Fruit fly (Drosophila melanogaster) whole organism, wandering third instar larva: Measurements from ENCODE around the gene CG44004.

ENCODE experiments used
- Abd-B ChIP-seq: fragments of >200 bp; optimal IDR thresholded peaks from 2 replicates; lab custom pipeline; 2017; ENCODE audit warnings: missing biosample characterization, missing genetic modification characterization
- CG32264 ChIP-seq: fragments of 200-800 bp; sonication (Bioruptor generic); optimal IDR thresholded peaks from 2 replicates; lab custom pipeline; 2016; ENCODE audit warnings: missing biosample characterization, missing genetic modification characterization
- CG9705 ChIP-seq: fragments of 200-800 bp; sonication (Bioruptor generic); optimal IDR thresholded peaks from 2 replicates; lab custom pipeline; 2018; ENCODE audit warnings: missing biosample characterization, mild to moderate bottlenecking, missing genetic modification characterization
- CrebA ChIP-seq: fragments of 200-800 bp; sonication (Bioruptor generic); optimal IDR thresholded peaks from 2 replicates; lab custom pipeline; 2016; ENCODE audit warnings: missing biosample characterization, mild to moderate bottlenecking, missing genetic modification characterization, borderline replicate concordance
- Dfd ChIP-seq: fragments of >200 bp; optimal IDR thresholded peaks from 2 replicates; lab custom pipeline; 2017; ENCODE audit warnings: missing biosample characterization, missing genetic modification characterization
- Dif ChIP-seq: fragments of 200-275, 200-300 bp; sonication (Bioruptor generic); optimal IDR thresholded peaks from 2 replicates; lab custom pipeline; 2018; ENCODE audit warnings: missing biosample characterization, missing genetic modification characterization; ENCODE audit not compliant: partially characterized antibody
- GATAd ChIP-seq: sonication (Bioruptor generic); optimal IDR thresholded peaks from 2 replicates; lab custom pipeline; 2016; ENCODE audit warnings: missing biosample characterization, missing genetic modification characterization
- HLH106 ChIP-seq: fragments of 200-800 bp; optimal IDR thresholded peaks from 3 replicates; lab custom pipeline; 2019; ENCODE audit warnings: missing biosample characterization, mild to moderate bottlenecking, missing genetic modification characterization, moderate library complexity
- Hnf4 ChIP-seq: fragments of 200-800 bp; sonication (Bioruptor generic); optimal IDR thresholded peaks from 2 replicates; lab custom pipeline; 2016; ENCODE audit warnings: missing biosample characterization, mild to moderate bottlenecking, missing genetic modification characterization
- Hr78 ChIP-seq: fragments of >200 bp; optimal IDR thresholded peaks from 2 replicates; lab custom pipeline; 2017; ENCODE audit warnings: missing biosample characterization, missing genetic modification characterization
- Hr83 ChIP-seq: fragments of 200-300 bp; sonication (Bioruptor generic); optimal IDR thresholded peaks from 2 replicates; lab custom pipeline; 2016; ENCODE audit warnings: missing biosample characterization, mild to moderate bottlenecking, missing genetic modification characterization, moderate library complexity; ENCODE audit not compliant: poor library complexity, severe bottlenecking
- Jra ChIP-seq: sonication (Bioruptor generic); optimal IDR thresholded peaks from 2 replicates; lab custom pipeline; 2016; ENCODE audit warnings: missing biosample characterization, missing genetic modification characterization
- Mio ChIP-seq: sonication (Bioruptor generic); optimal IDR thresholded peaks from 2 replicates; lab custom pipeline; 2016; ENCODE audit warnings: missing biosample characterization, missing genetic modification characterization
- Myc ChIP-seq: fragments of >200 bp; optimal IDR thresholded peaks from 2 replicates; lab custom pipeline; 2017
- N ChIP-seq: fragments of >200 bp; optimal IDR thresholded peaks from 2 replicates; lab custom pipeline; 2018; ENCODE audit warnings: missing biosample characterization, missing external identifiers, missing genetic modification characterization
- OdsH ChIP-seq: fragments of 200-800 bp; sonication (Bioruptor generic); optimal IDR thresholded peaks from 2 replicates; lab custom pipeline; 2016; ENCODE audit warnings: missing biosample characterization, mild to moderate bottlenecking, missing genetic modification characterization
- Rel ChIP-seq, 2 experiments: fragments of 200-800 bp; sonication (Bioruptor generic) in 1 of 2; optimal IDR thresholded peaks; 2 replicates in 1 of 2; 3 replicates in 1 of 2; lab custom pipeline; 2016 to 2019; ENCODE audit warnings: mild to moderate bottlenecking in 2 of 2, missing biosample characterization in 2 of 2, missing genetic modification characterization in 2 of 2, moderate library complexity in 1 of 2
- Sp1 ChIP-seq: fragments of 200-800 bp; sonication (Bioruptor generic); optimal IDR thresholded peaks from 3 replicates; lab custom pipeline; 2019; ENCODE audit warnings: missing biosample characterization, mild to moderate bottlenecking, missing genetic modification characterization, moderate library complexity
- Vsx2 ChIP-seq: fragments of 200-300, 225-300 bp; sonication (Bioruptor generic); optimal IDR thresholded peaks from 2 replicates; lab custom pipeline; 2018; ENCODE audit warnings: missing biosample characterization, missing genetic modification characterization; ENCODE audit not compliant: partially characterized antibody
- br ChIP-seq: fragments of 200-800 bp; sonication (Bioruptor generic); optimal IDR thresholded peaks from 2 replicates; lab custom pipeline; 2016; ENCODE audit warnings: missing biosample characterization, missing genetic modification characterization
- brk ChIP-seq: fragments of 200-800 bp; sonication (Bioruptor generic); optimal IDR thresholded peaks from 2 replicates; lab custom pipeline; 2016; ENCODE audit warnings: missing biosample characterization, mild to moderate bottlenecking, missing genetic modification characterization
- dl ChIP-seq, 2 experiments: fragments of 175-275, 200-275 bp in 1 of 2; fragments of 200-275 bp in 1 of 2; sonication (Bioruptor generic); optimal IDR thresholded peaks; lab custom pipeline; 2018; ENCODE audit warnings: mild to moderate bottlenecking in 2 of 2, missing biosample characterization in 2 of 2, missing genetic modification characterization in 2 of 2, moderate library complexity in 2 of 2; ENCODE audit not compliant: partially characterized antibody in 2 of 2, insufficient read depth in 1 of 2
- dmrt93B ChIP-seq: fragments of 200-800 bp; sonication (Bioruptor generic); optimal IDR thresholded peaks from 2 replicates; lab custom pipeline; 2018; ENCODE audit warnings: missing biosample characterization, mild to moderate bottlenecking, missing genetic modification characterization
- dsf ChIP-seq: sonication (Bioruptor generic); optimal IDR thresholded peaks from 2 replicates; lab custom pipeline; 2016; ENCODE audit warnings: missing biosample characterization, missing genetic modification characterization, borderline replicate concordance
- ey ChIP-seq: fragments of 200-800 bp; sonication (Bioruptor generic); optimal IDR thresholded peaks from 2 replicates; lab custom pipeline; 2016; ENCODE audit warnings: missing biosample characterization, missing genetic modification characterization
- foxo ChIP-seq, 2 experiments: fragments of 200-800 bp; sonication (Bioruptor generic); optimal IDR thresholded peaks; 2 replicates in 1 of 2; 3 replicates in 1 of 2; lab custom pipeline; 2016 to 2017; ENCODE audit warnings: missing biosample characterization in 2 of 2, missing genetic modification characterization in 2 of 2
- fru ChIP-seq: fragments of 200-800 bp; sonication (Bioruptor generic); optimal IDR thresholded peaks from 3 replicates; lab custom pipeline; 2016; ENCODE audit warnings: missing biosample characterization, mild to moderate bottlenecking, missing genetic modification characterization
- h ChIP-seq: fragments of 200-800 bp; sonication (Bioruptor generic); optimal IDR thresholded peaks from 3 replicates; lab custom pipeline; 2016; ENCODE audit warnings: missing biosample characterization, mild to moderate bottlenecking, missing genetic modification characterization
- jim ChIP-seq: fragments of 175-275, 200-325 bp; sonication (Bioruptor generic); optimal IDR thresholded peaks from 2 replicates; lab custom pipeline; 2016; ENCODE audit warnings: missing biosample characterization, mild to moderate bottlenecking, missing genetic modification characterization
- lola ChIP-seq: fragments of >200 bp; optimal IDR thresholded peaks from 2 replicates; lab custom pipeline; 2017; ENCODE audit warnings: missing biosample characterization, missing genetic modification characterization
- pan ChIP-seq: fragments of >200 bp; optimal IDR thresholded peaks from 2 replicates; lab custom pipeline; 2017
- psq ChIP-seq: fragments of 200-800 bp; sonication (Bioruptor generic); optimal IDR thresholded peaks from 3 replicates; lab custom pipeline; 2017; ENCODE audit warnings: missing biosample characterization, mild to moderate bottlenecking, missing genetic modification characterization, moderate library complexity
- rgr ChIP-seq: fragments of 200-800 bp; sonication (Bioruptor generic); optimal IDR thresholded peaks from 3 replicates; lab custom pipeline; 2016; ENCODE audit warnings: missing biosample characterization, mild to moderate bottlenecking, missing genetic modification characterization
- sage ChIP-seq: fragments of 200-800 bp; sonication (Bioruptor generic); optimal IDR thresholded peaks from 2 replicates; lab custom pipeline; 2016; ENCODE audit warnings: missing biosample characterization, mild to moderate bottlenecking, missing genetic modification characterization
- sv ChIP-seq: fragments of 200-800 bp; sonication (Bioruptor generic); optimal IDR thresholded peaks from 3 replicates; lab custom pipeline; 2016; ENCODE audit warnings: missing biosample characterization, missing genetic modification characterization
- tai ChIP-seq: sonication (Bioruptor generic); optimal IDR thresholded peaks from 2 replicates; lab custom pipeline; 2016; ENCODE audit warnings: missing biosample characterization, missing genetic modification characterization
- usp ChIP-seq: fragments of >200 bp; optimal IDR thresholded peaks from 2 replicates; lab custom pipeline; 2017; ENCODE audit warnings: missing biosample characterization, missing genetic modification characterization
- woc ChIP-seq: sonication (Bioruptor generic); optimal IDR thresholded peaks from 2 replicates; lab custom pipeline; 2016; ENCODE audit warnings: missing biosample characterization, mild to moderate bottlenecking, missing genetic modification characterization

The CG44004 gene

dm6 chr3L:18038122-18038762 lies 35.4 kb downstream of the CG44004 start:
- no peak for TF ChIP-seq Hr78 (GFP tag; lab: Kevin White, UChicago)
- peak; percentile 46 for TF ChIP-seq Sp1 (GFP tag; lab: Kevin White, UChicago)
- TF ChIP-seq sage (GFP tag; lab: Kevin White, UChicago): peak; percentile 37
- TF ChIP-seq OdsH (GFP tag; lab: Kevin White, UChicago): peak; percentile 73
- no peak for TF ChIP-seq brk (GFP tag; lab: Kevin White, UChicago)
- TF ChIP-seq woc (GFP tag; lab: Kevin White, UChicago): peak; percentile 77
- TF ChIP-seq GATAd: no peak
- no peak for TF ChIP-seq N (GFP tag; lab: Kevin White, UChicago)
- TF ChIP-seq CrebA (GFP tag; lab: Kevin White, UChicago): no peak
- TF ChIP-seq Rel (GFP tag; optimal IDR thresholded peaks at IDR 0.05; lab: Kevin White, UChicago): no peak
- no peak for TF ChIP-seq Rel (tag; optimal IDR thresholded peaks at IDR 0.05; lab: Kevin White, UChicago)
- no peak for TF ChIP-seq jim (GFP tag; lab: Kevin White, UChicago)
- TF ChIP-seq CG9705 (GFP tag; lab: Kevin White, UChicago): no peak
- no peak for TF ChIP-seq dl (GFP tag; optimal IDR thresholded peaks at IDR 0.05; lab: Kevin White, UChicago; ENCODE audit: insufficient read depth in 1 of 2, partially characterized antibody in 2 of 2)
- TF ChIP-seq dmrt93B (GFP tag; lab: Kevin White, UChicago): peak; percentile 8
- peak; percentile 59 for TF ChIP-seq rgr
- TF ChIP-seq Myc (lab: Kevin White, UChicago): no peak
- TF ChIP-seq psq (GFP tag; lab: Kevin White, UChicago): peak; percentile 82
- peak; percentile 11 for TF ChIP-seq tai (GFP tag; lab: Kevin White, UChicago)
- TF ChIP-seq h (GFP tag; lab: Kevin White, UChicago): peak; percentile 70
- TF ChIP-seq ey: peak; percentile 77
- no peak for TF ChIP-seq Vsx2 (GFP tag; lab: Kevin White, UChicago)
- peak; percentile 81 for TF ChIP-seq fru
- TF ChIP-seq usp (GFP tag; lab: Kevin White, UChicago): no peak
- peak; percentile 48 for TF ChIP-seq HLH106
- peak; percentile 45 for TF ChIP-seq Hnf4 (GFP tag; lab: Kevin White, UChicago)
- TF ChIP-seq Dfd (GFP tag; lab: Kevin White, UChicago): no peak
- TF ChIP-seq foxo (GFP tag; optimal IDR thresholded peaks at IDR 0.05; lab: Kevin White, UChicago): peak in 1 of 2 experiments; percentile 71
- TF ChIP-seq br (GFP tag; lab: Kevin White, UChicago): peak; percentile 66

dm6 chr3L:18037459-18038092 lies 36.1 kb downstream of the CG44004 start:
- TF ChIP-seq dmrt93B (GFP tag; lab: Kevin White, UChicago) (peak; percentile 49), N (GFP tag; lab: Kevin White, UChicago) (no peak), psq (GFP tag; lab: Kevin White, UChicago) (peak; percentile 12), Dfd (GFP tag; lab: Kevin White, UChicago) (no peak), Mio (GFP tag; lab: Kevin White, UChicago) (no peak), Dif (GFP tag; lab: Kevin White, UChicago) (peak; percentile 34), Myc (lab: Kevin White, UChicago) (no peak), Hnf4 (GFP tag; lab: Kevin White, UChicago) (peak; percentile 21), Sp1 (GFP tag; lab: Kevin White, UChicago) (peak; percentile 73), Jra (GFP tag; lab: Kevin White, UChicago) (no peak), foxo (GFP tag; optimal IDR thresholded peaks at IDR 0.05; lab: Kevin White, UChicago) (peak in 1 of 2 experiments; percentile 69), woc (GFP tag; lab: Kevin White, UChicago) (peak; percentile 56), sv (GFP tag; lab: Kevin White, UChicago) (no peak), h (GFP tag; lab: Kevin White, UChicago) (peak; percentile 83), br (GFP tag; lab: Kevin White, UChicago) (peak; percentile 59), GATAd (no peak), brk (GFP tag; lab: Kevin White, UChicago) (peak; percentile 47), Hr83 (peak; percentile 7), CG32264 (peak; percentile 14), tai (GFP tag; lab: Kevin White, UChicago) (peak; percentile 29), fru (peak; percentile 73), Vsx2 (GFP tag; lab: Kevin White, UChicago) (peak; percentile 85), ey (peak; percentile 71), Hr78 (GFP tag; lab: Kevin White, UChicago) (no peak), Rel (GFP tag; optimal IDR thresholded peaks at IDR 0.05; lab: Kevin White, UChicago) (peak; percentile 6), Rel (tag; optimal IDR thresholded peaks at IDR 0.05; lab: Kevin White, UChicago) (no peak), CrebA (GFP tag; lab: Kevin White, UChicago) (no peak), OdsH (GFP tag; lab: Kevin White, UChicago) (peak; percentile 79), CG9705 (GFP tag; lab: Kevin White, UChicago) (peak; percentile 9), sage (GFP tag; lab: Kevin White, UChicago) (no peak), rgr (peak; percentile 75), usp (GFP tag; lab: Kevin White, UChicago) (no peak), lola (GFP tag; lab: Kevin White, UChicago) (no peak), Abd-B (GFP tag; lab: Kevin White, UChicago) (no peak), pan (lab: Kevin White, UChicago) (no peak), dsf (no peak), dl (GFP tag; optimal IDR thresholded peaks at IDR 0.05; lab: Kevin White, UChicago; ENCODE audit: insufficient read depth in 1 of 2, partially characterized antibody in 2 of 2) (peak; percentile 2 to 9), HLH106 (peak; percentile 82), jim (GFP tag; lab: Kevin White, UChicago) (no peak)
